Fruit fly (Drosophila melanogaster) whole organism, embryonic: ENCODE measurements around the gene NaPi-III.

Experiments used
- CG1233 ChIP-seq: fragments of 200-800 bp; sonication (Bioruptor generic); optimal IDR thresholded peaks from 4 replicates; lab custom pipeline; 2018; ENCODE audit warnings: missing biosample characterization, mild to moderate bottlenecking, missing genetic modification characterization
- CG14014 ChIP-seq: fragments of 200-800 bp; sonication (Bioruptor generic); IDR thresholded peaks from 2 replicates; pipeline ENCODE4 v1.3.6; 2022; ENCODE audit warnings: missing biosample characterization, missing genetic modification characterization
- CG2678 ChIP-seq: fragments of 200-800 bp; sonication (Bioruptor generic); optimal IDR thresholded peaks from 3 replicates; lab custom pipeline; 2019; ENCODE audit warnings: missing biosample characterization, mild to moderate bottlenecking, missing genetic modification characterization, moderate library complexity
- Ets65A ChIP-seq: fragments of 200-800 bp; sonication (Bioruptor generic); peaks from one replicate; lab custom pipeline; 2016; ENCODE audit warnings: missing biosample characterization, missing genetic modification characterization
- hbn ChIP-seq: fragments of 200-800 bp; sonication (Bioruptor generic); IDR thresholded peaks from 2 replicates; pipeline ENCODE4 v1.3.6; 2022; ENCODE audit warnings: missing biosample characterization, missing genetic modification characterization; ENCODE audit not compliant: partially characterized antibody

DNA sequence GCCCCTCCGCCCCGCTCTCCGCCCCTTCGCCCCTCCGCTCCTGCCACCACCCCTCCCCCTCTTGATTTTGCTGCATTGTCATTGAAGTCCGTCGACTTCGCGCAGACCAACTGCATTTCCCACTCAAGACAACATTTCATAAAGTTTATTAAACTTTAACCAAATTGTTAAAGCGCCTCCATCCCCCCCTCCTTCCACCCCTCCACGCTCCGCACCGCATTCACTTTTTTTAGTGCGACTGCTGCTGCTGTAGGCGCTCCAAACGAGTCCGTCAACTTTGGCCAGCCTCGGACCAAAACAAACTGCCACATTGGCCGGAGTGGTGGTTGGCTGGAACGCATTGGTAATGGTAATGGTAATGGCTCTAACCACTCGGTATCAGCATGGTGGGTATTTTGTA lies 15.7 kb downstream of the NaPi-III start:
- TF ChIP-seq CG1233 (no peak), CG2678 (no peak), hbn (no peak), CG14014 (GFP tag; lab: Robert Waterston, UW) (no peak), Ets65A (no peak)
